Worm (Caenorhabditis elegans) whole organism, L1 larva: ENCODE data around the gene srd-1.

Experiments used
- C34B4.2 ChIP-seq: sonication (generic microtip); optimal IDR thresholded peaks from 2 replicates; lab custom pipeline; 2017; ENCODE audit warnings: mild to moderate bottlenecking, missing genetic modification characterization, missing compliant biosample characterization
- nhr-11 ChIP-seq: fragments of 150-350 bp; optimal IDR thresholded peaks from 2 replicates; lab custom pipeline; 2014; ENCODE audit warnings: missing biosample characterization, missing genetic modification characterization
- sptf-1 ChIP-seq: fragments of 150-350 bp; optimal IDR thresholded peaks from 2 replicates; lab custom pipeline; 2014; ENCODE audit warnings: missing biosample characterization, missing genetic modification characterization
- unc-86 ChIP-seq: sonication (generic microtip); optimal IDR thresholded peaks from 2 replicates; lab custom pipeline; 2016; ENCODE audit warnings: missing genetic modification characterization, missing compliant biosample characterization
- ztf-11 ChIP-seq, 2 experiments: sonication (generic microtip); optimal IDR thresholded peaks; 2 replicates each; lab custom pipeline; 2016 to 2017; ENCODE audit warnings: missing genetic modification characterization in 2 of 2, missing biosample characterization in 1 of 2, missing compliant biosample characterization in 1 of 2

- TF ChIP-seq unc-86 (tag; lab: Kevin White, UChicago), result no peak
- TF ChIP-seq nhr-11 (tag; lab: Kevin White, UChicago), result no peak
- TF ChIP-seq C34B4.2 (tag; lab: Kevin White, UChicago), result no peak
- no peak for TF ChIP-seq ztf-11 (tag; optimal IDR thresholded peaks at IDR 0.05; lab: Kevin White, UChicago)
- no peak for TF ChIP-seq sptf-1 (tag; lab: Kevin White, UChicago)
Measured at ce11 chrII:10166365-10166764, 16.2 kb downstream of the srd-1 start.
